Fruit fly (Drosophila melanogaster): ENCODE results near the gene CG17292.

DNA sequence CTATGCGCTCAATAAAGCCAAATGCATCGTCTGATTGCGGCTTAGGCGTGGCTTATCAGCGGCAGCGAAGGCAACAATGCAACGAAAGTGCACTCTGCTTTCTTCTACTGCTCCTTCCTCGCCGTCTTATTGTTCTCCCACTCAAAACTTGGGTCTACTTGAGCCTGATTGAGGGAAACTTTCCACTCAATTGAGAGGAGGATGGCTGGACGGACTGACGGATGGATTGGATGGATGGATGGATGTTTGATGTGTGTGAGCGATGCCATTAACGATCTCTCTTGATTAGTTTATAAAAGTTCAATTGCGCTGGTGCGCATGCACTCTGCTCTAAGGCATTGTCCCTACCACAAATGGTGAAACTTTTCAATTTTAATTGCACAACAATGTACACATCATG is 52.8 kb downstream of the CG17292 start:
- no peak for TF ChIP-seq Vsx2 (GFP tag; optimal IDR thresholded peaks at IDR 0.05; ENCODE audit: partially characterized antibody)
- TF ChIP-seq h (GFP tag; optimal IDR thresholded peaks at IDR 0.05) = no peak
- no peak for TF ChIP-seq psq (GFP tag; optimal IDR thresholded peaks at IDR 0.05)
- TF ChIP-seq Hnf4 (GFP tag; optimal IDR thresholded peaks at IDR 0.05) = no peak
- no peak for TF ChIP-seq Hr78 (GFP tag; optimal IDR thresholded peaks at IDR 0.05)
- no peak for TF ChIP-seq HLH106 (tag; optimal IDR thresholded peaks at IDR 0.05)
- TF ChIP-seq woc (GFP tag; optimal IDR thresholded peaks at IDR 0.05) = no peak
- no peak for TF ChIP-seq Dfd (GFP tag; optimal IDR thresholded peaks at IDR 0.05)
- no peak for TF ChIP-seq Mio (GFP tag; optimal IDR thresholded peaks at IDR 0.05)
